Worm (Caenorhabditis elegans) whole organism, early embryonic: Measurements from ENCODE around the gene ZK262.19.

Experiments
- F13C5.2 ChIP-seq: sonication (generic microtip); optimal IDR thresholded peaks from 2 replicates; lab custom pipeline; 2017; ENCODE audit warnings: mild to moderate bottlenecking, missing genetic modification characterization, inconsistent platforms, missing compliant biosample characterization
- flt-1 ChIP-seq: fragments of 200-800 bp; sonication (Bioruptor generic); IDR thresholded peaks from 2 replicates; pipeline ENCODE4 v1.3.6; 2022; ENCODE audit warnings: missing genetic modification characterization, missing compliant biosample characterization
- tbx-11 ChIP-seq: fragments of 200-800 bp; sonication (Bioruptor generic); IDR thresholded peaks from 2 replicates; pipeline ENCODE4 v1.3.6; 2022; ENCODE audit warnings: missing genetic modification characterization, missing compliant biosample characterization

- TF ChIP-seq tbx-11 (GFP tag; lab: Robert Waterston, UW) (no peak), F13C5.2 (tag; lab: Kevin White, UChicago) (no peak), flt-1 (GFP tag; lab: Robert Waterston, UW) (no peak)
Measured at ce11 chrV:18434961-18435360, 9.5 kb upstream of the ZK262.19 start, which contains the start of gene ZK262.20.
